Worm (Caenorhabditis elegans): ENCODE results near the gene grd-6.

grd-6 gene

ce11 chrV:9219390-9219733 is 2.3 kb upstream of the grd-6 start:
- TF ChIP-seq sma-9 (GFP tag; optimal IDR thresholded peaks at IDR 0.05) (no peak), sma-9 (tag; optimal IDR thresholded peaks at IDR 0.05) (no peak), sem-4 (tag; optimal IDR thresholded peaks at IDR 0.05) (no peak), nhr-6 (tag; optimal IDR thresholded peaks at IDR 0.05) (no peak), nhr-237 (tag; optimal IDR thresholded peaks at IDR 0.05) (no peak), egl-27 (tag; optimal IDR thresholded peaks at IDR 0.05) (no peak), nhr-77 (tag; optimal IDR thresholded peaks at IDR 0.05) (no peak), blmp-1 (tag; optimal IDR thresholded peaks at IDR 0.05; ENCODE audit: insufficient read depth) (no peak), sma-3 (GFP tag; optimal IDR thresholded peaks at IDR 0.05) (no peak), ztf-11 (tag; optimal IDR thresholded peaks at IDR 0.05) (no peak), fos-1 (tag; optimal IDR thresholded peaks at IDR 0.05) (no peak), ceh-82 (tag; optimal IDR thresholded peaks at IDR 0.05) (no peak), ztf-1 (GFP tag; conservative IDR thresholded peaks at IDR 0.05) (no peak), nhr-21 (tag; optimal IDR thresholded peaks at IDR 0.05) (no peak), dmd-4 (tag; optimal IDR thresholded peaks at IDR 0.05) (no peak), alr-1 (tag; optimal IDR thresholded peaks at IDR 0.05) (no peak), lin-39 (tag; optimal IDR thresholded peaks at IDR 0.05) (no peak), crh-2 (tag; optimal IDR thresholded peaks at IDR 0.05) (no peak), ama-1 (optimal IDR thresholded peaks at IDR 0.05) (no peak)

ce11 chrV:9220444-9220843 is 1.2 kb upstream of the grd-6 start:
- peak; percentile 58 for TF ChIP-seq sma-9 (GFP tag; optimal IDR thresholded peaks at IDR 0.05)
- TF ChIP-seq sma-9 (tag; optimal IDR thresholded peaks at IDR 0.05): no peak
- no peak for TF ChIP-seq elt-1 (tag; optimal IDR thresholded peaks at IDR 0.05)
- TF ChIP-seq lin-13 (GFP tag; optimal IDR thresholded peaks at IDR 0.05): peak; percentile 50
- peak; percentile 49 for TF ChIP-seq nhr-129 (tag; optimal IDR thresholded peaks at IDR 0.05)
- TF ChIP-seq skn-1 (tag; optimal IDR thresholded peaks at IDR 0.05): no peak
- no peak for TF ChIP-seq unc-62 (GFP tag; optimal IDR thresholded peaks at IDR 0.05)
- TF ChIP-seq nhr-237 (tag; optimal IDR thresholded peaks at IDR 0.05): no peak
- peak in 1 of 2 experiments; percentile 63 for TF ChIP-seq lsy-2 (tag; optimal IDR thresholded peaks at IDR 0.05)
- TF ChIP-seq gmeb-1 (tag; optimal IDR thresholded peaks at IDR 0.05): peak; percentile 85
- TF ChIP-seq ama-1 (optimal IDR thresholded peaks at IDR 0.05): no peak
- no peak for TF ChIP-seq nhr-10 (tag; optimal IDR thresholded peaks at IDR 0.05)
- TF ChIP-seq ztf-4 (tag; optimal IDR thresholded peaks at IDR 0.05): no peak
- TF ChIP-seq fos-1 (tag; optimal IDR thresholded peaks at IDR 0.05): peak; percentile 34
- no peak for TF ChIP-seq mdl-1 (tag; optimal IDR thresholded peaks at IDR 0.05)
- TF ChIP-seq nhr-12 (tag; optimal IDR thresholded peaks at IDR 0.05): no peak
- TF ChIP-seq egl-27 (tag; optimal IDR thresholded peaks at IDR 0.05): no peak
- TF ChIP-seq sem-4 (tag; optimal IDR thresholded peaks at IDR 0.05): no peak
- peak; percentile 57 for TF ChIP-seq crh-2 (tag; optimal IDR thresholded peaks at IDR 0.05)
- no peak for TF ChIP-seq blmp-1 (tag; optimal IDR thresholded peaks at IDR 0.05; ENCODE audit: insufficient read depth)
- TF ChIP-seq lin-39 (tag; optimal IDR thresholded peaks at IDR 0.05): no peak
- TF ChIP-seq elt-3 (tag; optimal IDR thresholded peaks at IDR 0.05): no peak
- no peak for TF ChIP-seq ztf-1 (GFP tag; conservative IDR thresholded peaks at IDR 0.05)
- no peak for TF ChIP-seq dmd-4 (tag; optimal IDR thresholded peaks at IDR 0.05)
- no peak for TF ChIP-seq ceh-82 (tag; optimal IDR thresholded peaks at IDR 0.05)
- TF ChIP-seq lin-11 (tag; optimal IDR thresholded peaks at IDR 0.05): peak; percentile 22
- peak; percentile 59 for TF ChIP-seq C34F6.9 (tag; optimal IDR thresholded peaks at IDR 0.05)
- TF ChIP-seq ztf-11 (tag; optimal IDR thresholded peaks at IDR 0.05): no peak
- TF ChIP-seq snpc-4 (tag; optimal IDR thresholded peaks at IDR 0.05): no peak
- peak; percentile 23 for TF ChIP-seq F13H6.1 (tag; optimal IDR thresholded peaks at IDR 0.05)
- TF ChIP-seq nhr-6 (tag; optimal IDR thresholded peaks at IDR 0.05): no peak
- peak; percentile 79 for TF ChIP-seq unc-55 (GFP tag; optimal IDR thresholded peaks at IDR 0.05)
- TF ChIP-seq aly-2 (tag; optimal IDR thresholded peaks at IDR 0.05): no peak
- TF ChIP-seq ZK546.5 (tag; optimal IDR thresholded peaks at IDR 0.05): no peak
- TF ChIP-seq nhr-21 (tag; optimal IDR thresholded peaks at IDR 0.05): no peak
- TF ChIP-seq zag-1 (tag; optimal IDR thresholded peaks at IDR 0.05): no peak
- no peak for TF ChIP-seq ceh-16 (tag; optimal IDR thresholded peaks at IDR 0.05)

- TF ChIP-seq unc-62 (GFP tag; optimal IDR thresholded peaks at IDR 0.05) (no peak), R02D3.7 (tag; optimal IDR thresholded peaks at IDR 0.05) (no peak), egl-27 (tag; optimal IDR thresholded peaks at IDR 0.05) (no peak), ztf-4 (tag; optimal IDR thresholded peaks at IDR 0.05) (no peak), ama-1 (optimal IDR thresholded peaks at IDR 0.05) (no peak), Y55F3AM.14 (GFP tag; optimal IDR thresholded peaks at IDR 0.05) (no peak), nhr-25 (tag; optimal IDR thresholded peaks at IDR 0.05) (no peak), nhr-237 (tag; optimal IDR thresholded peaks at IDR 0.05) (no peak), nhr-6 (tag; optimal IDR thresholded peaks at IDR 0.05) (no peak), alr-1 (tag; optimal IDR thresholded peaks at IDR 0.05) (no peak), mab-5 (tag; optimal IDR thresholded peaks at IDR 0.05) (no peak), crh-2 (tag; optimal IDR thresholded peaks at IDR 0.05) (no peak), zag-1 (tag; optimal IDR thresholded peaks at IDR 0.05) (no peak), ceh-16 (tag; optimal IDR thresholded peaks at IDR 0.05) (no peak), unc-55 (GFP tag; optimal IDR thresholded peaks at IDR 0.05) (no peak), skn-1 (tag; optimal IDR thresholded peaks at IDR 0.05) (no peak), nhr-21 (tag; optimal IDR thresholded peaks at IDR 0.05) (no peak), blmp-1 (tag; optimal IDR thresholded peaks at IDR 0.05; ENCODE audit: insufficient read depth) (no peak)
These were observed 1.2 kb downstream of the grd-6 start for ce11 chrV:9222819-9223218.

Measured in whole organism, L2 larva.